Worm (Caenorhabditis elegans) whole organism, L4/young adult: ENCODE data around the gene T20B3.1.

Experiments
- W03F9.2 ChIP-seq: fragments of 150-350 bp; optimal IDR thresholded peaks from 2 replicates; lab custom pipeline; 2014; ENCODE audit warnings: missing biosample characterization, missing genetic modification characterization
- dao-5 ChIP-seq: sonication (generic microtip); optimal IDR thresholded peaks from 2 replicates; lab custom pipeline; 2016; ENCODE audit warnings: missing genotype, missing genetic modification characterization, moderate library complexity, missing compliant biosample characterization
- him-1 ChIP-seq: sonication (generic microtip); optimal IDR thresholded peaks from 2 replicates; lab custom pipeline; 2016; ENCODE audit warnings: missing genotype, missing genetic modification reagents, missing genetic modification characterization, missing compliant biosample characterization

DNA sequence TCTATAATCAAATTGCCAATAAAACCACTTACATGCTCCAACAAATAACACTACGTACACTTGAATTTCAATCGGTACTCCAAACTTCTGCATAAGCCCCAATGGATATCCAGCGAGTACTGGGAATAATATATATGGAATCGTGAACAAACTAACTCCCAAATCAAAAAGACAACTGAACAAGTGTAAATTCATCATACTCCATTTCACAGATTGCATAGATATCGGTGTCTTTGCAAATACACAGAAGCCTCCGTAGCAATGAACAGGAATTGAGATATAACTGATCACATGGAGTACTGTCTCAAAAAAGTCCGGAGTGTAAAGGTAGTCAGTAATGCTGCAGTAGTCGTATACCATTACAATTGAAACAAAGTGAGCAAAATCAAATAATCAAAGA, 14.0 kb downstream of the T20B3.1 start, which contains the start of gene srh-214:
- TF ChIP-seq dao-5 (tag; lab: Kevin White, UChicago) (no peak), him-1 (no peak), W03F9.2 (tag; lab: Kevin White, UChicago) (no peak)
